Fruit fly (Drosophila melanogaster): Measurements from ENCODE around the gene CG18675.

DNA sequence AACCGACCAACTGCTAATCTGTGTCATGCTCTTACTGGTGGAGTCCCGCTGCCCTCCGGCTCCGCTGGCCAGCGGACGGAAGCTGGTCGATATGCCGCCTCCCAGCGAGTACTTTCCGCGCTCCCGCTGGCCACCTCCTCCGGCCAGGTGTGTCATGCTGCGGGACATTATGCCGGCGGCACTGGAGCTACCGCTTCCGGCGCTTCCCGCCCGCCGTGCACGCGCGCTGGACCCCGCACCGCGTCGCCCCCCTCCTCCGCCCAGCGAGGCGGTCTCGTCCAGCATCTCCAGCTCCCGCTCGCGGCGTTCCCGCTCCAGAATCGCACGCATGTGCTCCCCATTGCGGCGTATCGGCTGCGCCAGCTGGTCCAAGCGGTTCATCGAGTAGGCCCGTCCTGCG lies 45.1 kb upstream of the CG18675 start:
- no peak for TF ChIP-seq Dll (optimal IDR thresholded peaks at IDR 0.05)
- no peak for TF ChIP-seq usp (GFP tag; optimal IDR thresholded peaks at IDR 0.05)
- no peak for TF ChIP-seq psq (optimal IDR thresholded peaks at IDR 0.05)
- TF ChIP-seq pan (optimal IDR thresholded peaks at IDR 0.05), result no peak
